Worm (Caenorhabditis elegans) whole organism, L3 larva: ENCODE measurements around the gene dkf-2.

Experiments used
- ama-1 ChIP-seq: fragments of 150-350 bp; optimal IDR thresholded peaks from 2 replicates; lab custom pipeline; 2018
- nhr-11 ChIP-seq: fragments of 150-350 bp; optimal IDR thresholded peaks from 2 replicates; lab custom pipeline; 2014; ENCODE audit warnings: missing biosample characterization, missing genetic modification characterization
- nhr-76 ChIP-seq: fragments of 150-350 bp; sonication (generic microtip); optimal IDR thresholded peaks from 5 replicates; lab custom pipeline; 2014; ENCODE audit warnings: missing biosample characterization, missing genetic modification characterization

DNA sequence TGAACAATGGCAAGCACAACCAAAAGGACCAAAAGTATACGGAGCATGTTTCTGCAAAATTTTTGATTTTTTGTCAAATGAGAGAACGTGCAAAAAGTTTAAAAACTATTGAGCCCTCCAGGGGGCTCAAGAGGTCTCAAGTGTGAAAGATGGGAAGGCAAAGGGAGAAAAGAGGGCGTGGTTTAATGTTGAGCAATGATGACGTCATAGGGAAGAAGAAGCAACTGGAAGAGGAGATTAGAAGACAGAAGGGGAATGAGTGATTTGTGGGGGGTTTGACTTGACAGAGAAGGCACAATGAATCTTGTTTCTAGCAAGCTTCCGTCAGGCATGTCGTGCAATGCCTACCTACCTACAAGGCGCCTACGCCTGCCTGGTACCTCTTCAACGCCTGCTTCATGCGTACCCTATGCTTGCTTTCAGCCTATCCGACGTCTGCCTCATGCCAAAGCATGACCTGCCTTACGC lies 73.9 kb downstream of the dkf-2 start, which contains the start of gene T20B3.14:
- TF ChIP-seq nhr-11 (no peak), nhr-76 (tag; lab: Kevin White, UChicago) (no peak), ama-1 (no peak)
